Worm (Caenorhabditis elegans) whole organism, L4/young adult: ENCODE measurements around the gene F39B3.3.

ENCODE experiments used
- W03F9.2 ChIP-seq: fragments of 150-350 bp; optimal IDR thresholded peaks from 2 replicates; lab custom pipeline; 2014; ENCODE audit warnings: missing biosample characterization, missing genetic modification characterization
- dao-5 ChIP-seq: sonication (generic microtip); optimal IDR thresholded peaks from 2 replicates; lab custom pipeline; 2016; ENCODE audit warnings: missing genotype, missing genetic modification characterization, moderate library complexity, missing compliant biosample characterization
- him-1 ChIP-seq: sonication (generic microtip); optimal IDR thresholded peaks from 2 replicates; lab custom pipeline; 2016; ENCODE audit warnings: missing genotype, missing genetic modification reagents, missing genetic modification characterization, missing compliant biosample characterization

DNA sequence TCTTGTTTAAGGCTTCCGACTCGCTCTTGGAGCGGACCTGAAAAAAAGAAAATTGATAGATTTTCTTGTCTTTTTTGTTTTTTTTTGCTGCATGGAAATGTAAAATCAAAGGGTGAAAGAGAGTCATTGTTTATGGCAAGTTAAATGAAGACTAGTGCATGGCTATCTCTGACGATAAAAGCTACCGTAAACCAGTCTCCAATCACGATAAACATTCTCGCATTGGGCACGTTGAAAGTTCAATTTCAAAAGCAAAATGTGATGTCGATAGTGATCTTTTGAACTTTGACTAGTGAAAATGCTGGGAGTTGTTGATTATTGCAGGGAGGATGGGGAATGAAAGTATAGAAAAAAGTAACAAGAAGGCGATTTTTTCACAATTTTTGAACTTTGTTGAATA lies 47.7 kb upstream of the F39B3.3 start:
- TF ChIP-seq W03F9.2 (tag; lab: Kevin White, UChicago) (no peak), him-1 (tag; lab: Kevin White, UChicago) (no peak), dao-5 (tag; lab: Kevin White, UChicago) (no peak)
